Fruit fly (Drosophila melanogaster) whole organism, embryonic: ENCODE measurements around the gene CG9920.
A peak's percentile ranks its signal among the peaks of the same experiment; 100 is the strongest.

Experiments
- Awh ChIP-seq: fragments of 200-800 bp; sonication (Bioruptor generic); IDR thresholded peaks from 2 replicates; pipeline ENCODE4, ENCODE4 v1.3.6; 2022; ENCODE audit warnings: missing biosample characterization, missing genetic modification characterization
- B-H1 ChIP-seq: fragments of 200-800 bp; sonication (Bioruptor generic); IDR thresholded peaks from 3 replicates; pipeline ENCODE4 v1.3.6; 2022; ENCODE audit warnings: missing biosample characterization, missing genetic modification characterization
- CG10267 ChIP-seq: fragments of 200-800 bp; sonication (Bioruptor generic); optimal IDR thresholded peaks from 2 replicates; lab custom pipeline; 2018; ENCODE audit warnings: missing biosample characterization, mild to moderate bottlenecking, missing genetic modification characterization, moderate library complexity
- CG10543 ChIP-seq: fragments of 200-800 bp; sonication (Bioruptor generic); optimal IDR thresholded peaks from 3 replicates; lab custom pipeline; 2017; ENCODE audit warnings: missing biosample characterization, mild to moderate bottlenecking, missing genetic modification characterization, moderate library complexity
- CG12155 ChIP-seq: fragments of 200-800 bp; sonication (Bioruptor generic); optimal IDR thresholded peaks from 3 replicates; lab custom pipeline; 2016; ENCODE audit warnings: missing biosample characterization, missing genetic modification characterization
- CG13624 ChIP-seq: fragments of 200-800 bp; sonication (Bioruptor generic); optimal IDR thresholded peaks from 2 replicates; lab custom pipeline; 2016; ENCODE audit warnings: missing biosample characterization, missing genetic modification characterization
- CG31441 ChIP-seq: fragments of 200-800 bp; sonication (Bioruptor generic); IDR thresholded peaks from 2 replicates; pipeline ENCODE4 v1.3.6; 2022; ENCODE audit warnings: missing biosample characterization, missing genetic modification characterization
- CG32532 ChIP-seq: fragments of 200-800 bp; sonication (Bioruptor generic); IDR thresholded peaks from 2 replicates; pipeline ENCODE4 v1.3.6; 2022; ENCODE audit warnings: missing biosample characterization, missing genetic modification characterization
- CG34376 ChIP-seq: fragments of 200-800 bp; sonication (Bioruptor generic); optimal IDR thresholded peaks from 2 replicates; lab custom pipeline; 2018; ENCODE audit warnings: missing biosample characterization, mild to moderate bottlenecking, missing genetic modification characterization
- CG3995 ChIP-seq: fragments of 200-800 bp; sonication (Bioruptor generic); optimal IDR thresholded peaks from 3 replicates; lab custom pipeline; 2016; ENCODE audit warnings: missing biosample characterization, missing genetic modification characterization
- CG42726 ChIP-seq: fragments of 200-800 bp; sonication (Bioruptor generic); IDR thresholded peaks from 2 replicates; pipeline ENCODE4 v1.3.6; 2022; ENCODE audit warnings: missing biosample characterization, missing genetic modification characterization; ENCODE audit not compliant: partially characterized antibody
- CG6254 ChIP-seq: fragments of 200-800 bp; sonication (Bioruptor generic); optimal IDR thresholded peaks from 3 replicates; lab custom pipeline; 2017; ENCODE audit warnings: mild to moderate bottlenecking, missing biosample characterization, missing genetic modification reagents, missing genetic modification characterization
- CG7987 ChIP-seq: fragments of 200-800 bp; sonication (Bioruptor generic); optimal IDR thresholded peaks from 2 replicates; lab custom pipeline; 2018; ENCODE audit warnings: missing biosample characterization, mild to moderate bottlenecking, missing genetic modification characterization, moderate library complexity
- CG8281 ChIP-seq: fragments of 200-800 bp; sonication (Bioruptor generic); optimal IDR thresholded peaks from 2 replicates; lab custom pipeline; 2018; ENCODE audit warnings: missing biosample characterization, mild to moderate bottlenecking, missing genetic modification characterization, moderate library complexity
- CG9876 ChIP-seq: fragments of 200-800 bp; sonication (Bioruptor generic); optimal IDR thresholded peaks from 2 replicates; lab custom pipeline; 2016; ENCODE audit warnings: missing biosample characterization, missing genetic modification characterization
- D19A ChIP-seq: fragments of 200-800 bp; optimal IDR thresholded peaks from 3 replicates; lab custom pipeline; 2019; ENCODE audit warnings: missing biosample characterization, mild to moderate bottlenecking, missing genetic modification characterization, moderate library complexity
- Dfd ChIP-seq, 2 experiments: fragments of >200 bp; optimal IDR thresholded peaks; 2 replicates each; lab custom pipeline; 2017; ENCODE audit warnings: missing biosample characterization in 2 of 2, missing genetic modification characterization in 2 of 2
- H2.0 ChIP-seq: fragments of 200-800 bp; sonication (Bioruptor generic); IDR thresholded peaks from 2 replicates; pipeline ENCODE4 v1.3.6; 2022; ENCODE audit warnings: missing biosample characterization, missing genetic modification characterization
- Med ChIP-seq: fragments of 200-800 bp; sonication (Bioruptor generic); peaks from one replicate; lab custom pipeline; 2016; ENCODE audit warnings: missing biosample characterization, missing genetic modification characterization, mild to moderate bottlenecking, inconsistent platforms, moderate library complexity
- Meics ChIP-seq: fragments of 200-800 bp; sonication (Bioruptor generic); optimal IDR thresholded peaks from 2 replicates; lab custom pipeline; 2017; ENCODE audit warnings: missing biosample characterization, mild to moderate bottlenecking, missing genetic modification characterization
- NC2α ChIP-seq: fragments of 200-800 bp; sonication (Bioruptor generic); optimal IDR thresholded peaks from 2 replicates; lab custom pipeline; 2016; ENCODE audit warnings: missing biosample characterization, missing genetic modification characterization
- Ptx1 ChIP-seq: fragments of 200-800 bp; sonication (Bioruptor generic); IDR thresholded peaks from 2 replicates; pipeline ENCODE4 v1.3.6; 2022; ENCODE audit warnings: missing biosample characterization, missing genetic modification characterization
- Rfx ChIP-seq: fragments of 200-800 bp; sonication (Bioruptor generic); IDR thresholded peaks from 2 replicates; pipeline ENCODE4 v1.3.6; 2022; ENCODE audit warnings: missing biosample characterization, missing genetic modification characterization
- Sry-δ ChIP-seq: fragments of 200-800 bp; sonication (Bioruptor generic); optimal IDR thresholded peaks from 2 replicates; lab custom pipeline; 2016; ENCODE audit warnings: missing biosample characterization, missing genetic modification characterization
- ash1 ChIP-seq: fragments of 200-800 bp; sonication (Bioruptor generic); optimal IDR thresholded peaks from 2 replicates; lab custom pipeline; 2018; ENCODE audit warnings: missing biosample characterization, mild to moderate bottlenecking, missing genetic modification characterization
- cas ChIP-seq: fragments of 200-800 bp; sonication (Bioruptor generic); IDR thresholded peaks from 2 replicates; pipeline ENCODE4 v1.3.6; 2022; ENCODE audit warnings: missing biosample characterization, missing genetic modification characterization
- chinmo ChIP-seq: fragments of 200-800 bp; sonication (Bioruptor generic); IDR thresholded peaks from 4 replicates; pipeline ENCODE4 v1.3.6; 2022; ENCODE audit warnings: missing biosample characterization, missing genetic modification characterization; ENCODE audit not compliant: partially characterized antibody
- cwo ChIP-seq: fragments of 200-800 bp; sonication (Bioruptor generic); optimal IDR thresholded peaks from 3 replicates; lab custom pipeline; 2017; ENCODE audit warnings: missing biosample characterization, missing genetic modification characterization, mild to moderate bottlenecking, moderate library complexity, missing genetic modification reagents
- dmrt11E ChIP-seq: fragments of 200-800 bp; sonication (Bioruptor generic); optimal IDR thresholded peaks from 3 replicates; lab custom pipeline; 2018; ENCODE audit warnings: missing biosample characterization, mild to moderate bottlenecking, missing genetic modification characterization, moderate library complexity
- gt ChIP-seq: fragments of 200-800 bp; sonication (Bioruptor generic); IDR thresholded peaks from 2 replicates; pipeline ENCODE4 v1.3.6; 2022; ENCODE audit warnings: missing biosample characterization, missing genetic modification characterization
- h ChIP-seq: fragments of >200 bp; optimal IDR thresholded peaks from 2 replicates; lab custom pipeline; 2017
- hth ChIP-seq: fragments of >200 bp; optimal IDR thresholded peaks from 2 replicates; lab custom pipeline; 2017; ENCODE audit warnings: inconsistent platforms
- lab ChIP-seq: fragments of 200-800 bp; sonication (Bioruptor generic); optimal IDR thresholded peaks from 3 replicates; lab custom pipeline; 2017; ENCODE audit warnings: missing biosample characterization, missing genetic modification characterization, mild to moderate bottlenecking, moderate library complexity, missing genetic modification reagents
- lbe ChIP-seq: fragments of 200-800 bp; sonication (Bioruptor generic); optimal IDR thresholded peaks from 2 replicates; lab custom pipeline; 2016; ENCODE audit warnings: missing biosample characterization, mild to moderate bottlenecking, missing genetic modification characterization
- pfk ChIP-seq: fragments of 200-800 bp; sonication (Bioruptor generic); optimal IDR thresholded peaks from 2 replicates; lab custom pipeline; 2018; ENCODE audit warnings: missing biosample characterization, mild to moderate bottlenecking, missing genetic modification characterization, moderate library complexity
- ro ChIP-seq: fragments of 200-800 bp; sonication (Bioruptor generic); IDR thresholded peaks from 2 replicates; pipeline ENCODE4 v1.3.6; 2022; ENCODE audit warnings: missing biosample characterization, missing genetic modification characterization
- sd ChIP-seq: fragments of 200-800 bp; sonication (Bioruptor generic); optimal IDR thresholded peaks from 3 replicates; lab custom pipeline; 2018; ENCODE audit warnings: missing biosample characterization, mild to moderate bottlenecking, missing genetic modification characterization, moderate library complexity
- stc ChIP-seq: fragments of 200-800 bp; sonication (Bioruptor generic); IDR thresholded peaks from 2 replicates; pipeline ENCODE4 v1.3.6; 2022; ENCODE audit warnings: missing biosample characterization, missing genetic modification characterization

Gene CG9920

DNA sequence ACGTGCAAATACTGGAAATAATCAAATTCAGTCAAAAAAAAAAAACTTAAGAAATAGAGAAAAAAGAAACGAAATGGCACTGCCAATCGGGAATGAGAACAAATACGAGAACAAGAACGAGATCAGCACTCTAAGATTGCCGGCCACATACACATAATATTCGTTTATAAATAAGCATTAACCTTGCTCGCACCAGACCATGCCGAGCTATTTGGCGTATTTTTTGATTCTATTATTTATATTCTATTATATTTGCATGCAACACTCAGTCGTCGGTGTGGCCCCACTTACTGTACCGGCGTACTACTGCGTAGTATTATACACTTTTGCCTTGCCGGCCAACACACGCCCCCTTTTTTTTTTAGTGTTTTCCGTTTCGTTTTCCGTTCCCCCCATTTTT lies 27.2 kb downstream of the CG9920 start:
- TF ChIP-seq Dfd (GFP tag; optimal IDR thresholded peaks at IDR 0.05; lab: Kevin White, UChicago) (no peak), H2.0 (GFP tag; lab: Robert Waterston, UW) (no peak), pfk (GFP tag; lab: Kevin White, UChicago) (peak; percentile 9), D19A (tag; lab: Kevin White, UChicago) (peak; percentile 12), CG7987 (GFP tag; lab: Kevin White, UChicago) (no peak), hth (lab: Kevin White, UChicago) (no peak), chinmo (GFP tag; lab: Robert Waterston, UW) (peak; percentile 68; the same call in 1 of the 4 replicates), lbe (GFP tag; lab: Kevin White, UChicago) (peak; percentile 2), dmrt11E (tag; lab: Kevin White, UChicago) (no peak), stc (0 out of 2 replicates have a peak, but pooled peaks have one; percentile 16), sd (tag; lab: Kevin White, UChicago) (peak; percentile 11), ro (GFP tag; lab: Robert Waterston, UW) (no peak), Rfx (peak; percentile 20; the same call in 1 of the 2 replicates), lab (GFP tag; lab: Kevin White, UChicago) (peak; percentile 24), Meics (GFP tag; lab: Kevin White, UChicago) (peak; percentile 1), CG32532 (GFP tag; lab: Robert Waterston, UW) (peak; percentile 42; the same call in 1 of the 2 replicates), CG10543 (peak; percentile 45), CG13624 (GFP tag; lab: Kevin White, UChicago) (peak; percentile 24), CG31441 (GFP tag; lab: Robert Waterston, UW) (0 out of 2 replicates have a peak, but pooled peaks have one; percentile 8), CG10267 (no peak), cwo (GFP tag; lab: Kevin White, UChicago) (peak; percentile 28)

DNA sequence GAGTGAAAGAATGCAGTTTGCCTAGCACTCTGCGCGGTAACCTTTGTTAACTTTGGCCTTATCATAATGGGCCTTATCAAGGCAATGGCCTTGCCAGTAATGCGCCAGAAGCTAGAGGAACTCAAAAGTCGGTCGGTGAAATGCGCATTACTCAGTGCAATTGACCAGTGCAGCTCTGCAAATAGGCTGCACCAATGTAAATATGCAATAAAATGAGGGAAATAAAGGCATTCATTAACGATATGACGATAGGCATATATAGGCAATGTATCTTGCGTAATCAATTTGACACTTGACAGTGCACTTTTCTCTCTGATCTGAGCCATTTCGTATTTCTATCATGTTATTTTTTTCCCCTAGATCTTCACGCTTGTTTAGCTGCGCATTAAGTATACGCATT lies 27.8 kb downstream of the CG9920 start:
- TF ChIP-seq B-H1 (GFP tag; lab: Robert Waterston, UW) = no peak
- no peak for TF ChIP-seq gt (GFP tag; lab: Robert Waterston, UW)
- no peak for TF ChIP-seq Sry-δ
- no peak for TF ChIP-seq NC2α (GFP tag; lab: Kevin White, UChicago)
- no peak for TF ChIP-seq Awh (GFP tag; lab: Robert Waterston, UW)
- TF ChIP-seq CG9876 (GFP tag; lab: Kevin White, UChicago) = no peak
- TF ChIP-seq Ptx1 (GFP tag; lab: Robert Waterston, UW) = no peak
- TF ChIP-seq CG6254 = no peak
- TF ChIP-seq, all 482 proteins: peak for 0

DNA sequence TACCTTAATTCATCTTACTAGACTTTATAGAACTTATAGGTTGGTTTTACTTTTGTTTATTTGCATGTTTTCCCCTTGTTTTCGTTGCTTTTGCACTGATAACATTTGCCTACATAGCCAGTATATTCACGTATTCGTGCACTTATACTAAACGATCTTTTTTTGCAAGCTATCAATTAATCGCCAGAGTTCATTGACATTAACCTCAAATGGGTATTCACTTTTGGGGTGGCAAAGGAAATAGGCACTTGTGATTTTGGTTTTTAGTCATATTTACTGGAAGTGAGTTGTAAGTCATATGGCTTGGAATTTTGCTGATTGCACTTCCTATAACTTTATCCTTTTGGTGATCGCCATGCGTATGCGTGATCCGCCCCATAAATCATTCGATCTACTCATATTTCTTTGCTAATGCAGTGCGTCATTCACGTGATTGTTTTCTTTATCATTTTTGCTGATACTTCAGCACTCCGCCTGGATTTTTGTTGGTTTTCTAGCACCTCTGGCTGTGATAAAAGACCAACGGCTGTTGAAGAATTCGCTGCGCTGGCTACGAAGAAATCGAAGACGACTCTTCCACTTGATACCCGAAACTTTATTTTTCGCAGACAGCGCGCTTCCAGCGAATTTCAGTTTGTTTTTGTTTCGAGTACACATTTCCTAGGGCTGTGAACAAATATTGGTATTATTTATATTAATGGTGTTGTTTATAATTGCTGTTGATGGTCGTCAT lies 29.8 kb downstream of the CG9920 start:
- peak; percentile 32 for TF ChIP-seq Med (GFP tag; lab: Kevin White, UChicago)
- no peak for TF ChIP-seq CG42726 (GFP tag; lab: Robert Waterston, UW)
- TF ChIP-seq cas (GFP tag; lab: Robert Waterston, UW) = no peak
- peak; percentile 14 for TF ChIP-seq cwo (GFP tag; lab: Kevin White, UChicago)
- TF ChIP-seq h (lab: Kevin White, UChicago) = no peak
- no peak for TF ChIP-seq ash1 (GFP tag; lab: Kevin White, UChicago)
- no peak for TF ChIP-seq CG12155 (GFP tag; lab: Kevin White, UChicago)

DNA sequence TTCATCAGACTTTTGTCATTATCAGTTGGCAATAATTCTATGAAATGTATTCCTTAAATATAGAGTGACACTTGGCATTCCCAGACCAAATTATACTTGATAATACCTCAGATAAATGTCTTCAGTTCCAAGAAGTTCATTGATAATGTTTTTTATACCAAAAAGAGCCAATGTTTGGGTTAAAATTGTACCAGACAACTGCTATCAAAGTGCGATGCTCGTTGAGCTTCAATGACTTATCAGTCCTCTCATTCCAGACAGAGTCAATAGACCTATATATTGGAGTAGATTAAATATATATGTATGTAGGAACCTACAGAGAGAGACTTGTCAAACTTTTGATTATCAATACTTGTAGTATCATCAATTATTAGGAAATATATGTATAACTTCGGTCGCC lies 32.6 kb downstream of the CG9920 start:
- TF ChIP-seq CG8281 (peak; percentile 42), CG34376 (GFP tag; lab: Kevin White, UChicago) (peak; percentile 35), CG3995 (GFP tag; lab: Kevin White, UChicago) (no peak)
